Worm (Caenorhabditis elegans) whole organism, mixed stage, embryonic: ENCODE results near the gene W05E10.1.

ENCODE experiments used
- M03D4.4 ChIP-seq: sonication (generic microtip); optimal IDR thresholded peaks from 2 replicates; lab custom pipeline; 2017; ENCODE audit warnings: mild to moderate bottlenecking, missing genetic modification characterization, missing compliant biosample characterization
- bed-3 ChIP-seq: fragments of 200-800 bp; sonication (Bioruptor generic); optimal IDR thresholded peaks from 3 replicates; lab custom pipeline; 2018; ENCODE audit warnings: mild to moderate bottlenecking, missing genetic modification characterization, moderate library complexity, missing compliant biosample characterization
- blmp-1 ChIP-seq: fragments of 150-350 bp; optimal IDR thresholded peaks from 2 replicates; lab custom pipeline; 2014; ENCODE audit warnings: missing biosample characterization, missing genetic modification characterization
- ceh-39 ChIP-seq: fragments of 150-350 bp; optimal IDR thresholded peaks from 2 replicates; lab custom pipeline; 2014; ENCODE audit warnings: missing biosample characterization, missing genetic modification characterization
- ceh-43 ChIP-seq: fragments of 200-800 bp; sonication (Bioruptor generic); optimal IDR thresholded peaks from 2 replicates; lab custom pipeline; 2018; ENCODE audit warnings: mild to moderate bottlenecking, missing genetic modification characterization, moderate library complexity, missing compliant biosample characterization
- ceh-83 ChIP-seq: fragments of 200-800 bp; sonication (Bioruptor generic); optimal IDR thresholded peaks from 2 replicates; lab custom pipeline; 2018; ENCODE audit warnings: mild to moderate bottlenecking, missing genetic modification characterization, missing compliant biosample characterization
- ces-1 ChIP-seq: fragments of 150-350 bp; optimal IDR thresholded peaks from 2 replicates; lab custom pipeline; 2014; ENCODE audit warnings: missing biosample characterization, missing genetic modification reagents, missing genetic modification characterization
- cnd-1 ChIP-seq: fragments of 200-800 bp; sonication (Bioruptor generic); optimal IDR thresholded peaks from 2 replicates; lab custom pipeline; 2018; ENCODE audit warnings: mild to moderate bottlenecking, missing genetic modification characterization, missing compliant biosample characterization
- drap-1 ChIP-seq: fragments of 200-800 bp; sonication (Bioruptor generic); optimal IDR thresholded peaks from 3 replicates; lab custom pipeline; 2018; ENCODE audit warnings: mild to moderate bottlenecking, missing genetic modification characterization, missing compliant biosample characterization
- elt-1 ChIP-seq: sonication (generic microtip); optimal IDR thresholded peaks from 2 replicates; lab custom pipeline; 2017; ENCODE audit warnings: missing genetic modification characterization, mild to moderate bottlenecking, missing compliant biosample characterization, antibody characterized with exemption, moderate library complexity, borderline replicate concordance; ENCODE audit not compliant: insufficient read depth
- elt-3 ChIP-seq: fragments of 150-350 bp; optimal IDR thresholded peaks from 2 replicates; lab custom pipeline; 2014; ENCODE audit warnings: missing biosample characterization, missing genetic modification characterization
- flh-1 ChIP-seq: fragments of 200-800 bp; sonication (Bioruptor generic); optimal IDR thresholded peaks from 2 replicates; lab custom pipeline; 2018; ENCODE audit warnings: mild to moderate bottlenecking, missing genetic modification characterization, moderate library complexity, missing compliant biosample characterization
- ham-2 ChIP-seq: fragments of 200-800 bp; sonication (Bioruptor generic); optimal IDR thresholded peaks from 2 replicates; lab custom pipeline; 2018; ENCODE audit warnings: mild to moderate bottlenecking, missing genetic modification characterization, missing compliant biosample characterization
- lin-13 ChIP-seq: fragments of 150-350 bp; optimal IDR thresholded peaks from 2 replicates; lab custom pipeline; 2014; ENCODE audit warnings: missing biosample characterization, missing genetic modification characterization
- lin-32 ChIP-seq: fragments of 200-800 bp; sonication (Bioruptor generic); optimal IDR thresholded peaks from 2 replicates; lab custom pipeline; 2018; ENCODE audit warnings: mild to moderate bottlenecking, missing genetic modification characterization, missing compliant biosample characterization
- mep-1 ChIP-seq: fragments of 150-350 bp; optimal IDR thresholded peaks from 2 replicates; lab custom pipeline; 2017; ENCODE audit warnings: missing biosample characterization, missing genetic modification reagents, missing genetic modification characterization, inconsistent platforms
- mls-2 ChIP-seq: sonication (generic microtip); optimal IDR thresholded peaks from 2 replicates; lab custom pipeline; 2016; ENCODE audit warnings: mild to moderate bottlenecking, missing genetic modification characterization, moderate library complexity, missing compliant biosample characterization
- nhr-12 ChIP-seq: fragments of 150-350 bp; optimal IDR thresholded peaks from 2 replicates; lab custom pipeline; 2014; ENCODE audit warnings: missing biosample characterization, missing genetic modification characterization
- nhr-2 ChIP-seq: fragments of 150-350 bp; optimal IDR thresholded peaks from 2 replicates; lab custom pipeline; 2014; ENCODE audit warnings: missing biosample characterization, missing genetic modification characterization
- nhr-237 ChIP-seq: fragments of 150-350 bp; optimal IDR thresholded peaks from 2 replicates; lab custom pipeline; 2014; ENCODE audit warnings: missing biosample characterization, missing genetic modification characterization
- nhr-28 ChIP-seq: fragments of 150-350 bp; optimal IDR thresholded peaks from 2 replicates; lab custom pipeline; 2014; ENCODE audit warnings: missing biosample characterization, missing genetic modification characterization
- nhr-76 ChIP-seq: sonication (generic microtip); optimal IDR thresholded peaks from 2 replicates; lab custom pipeline; 2017; ENCODE audit warnings: missing biosample characterization, missing genetic modification characterization
- pha-4 ChIP-seq: fragments of 150-350 bp; optimal IDR thresholded peaks from 2 replicates; lab custom pipeline; 2018; ENCODE audit warnings: missing biosample characterization, missing genetic modification reagents, missing genetic modification characterization
- sem-2 ChIP-seq: fragments of 200-800 bp; sonication (Bioruptor generic); optimal IDR thresholded peaks from 2 replicates; lab custom pipeline; 2018; ENCODE audit warnings: mild to moderate bottlenecking, missing genetic modification characterization, missing compliant biosample characterization
- tbx-8 ChIP-seq: fragments of 200-800 bp; sonication (Bioruptor generic); optimal IDR thresholded peaks from 2 replicates; lab custom pipeline; 2018; ENCODE audit warnings: mild to moderate bottlenecking, missing genetic modification characterization, moderate library complexity, missing compliant biosample characterization
- unc-120 ChIP-seq: sonication (generic microtip); optimal IDR thresholded peaks from 2 replicates; lab custom pipeline; 2017; ENCODE audit warnings: missing genetic modification characterization, missing compliant biosample characterization; ENCODE audit not compliant: poor library complexity, severe bottlenecking
- unc-39 ChIP-seq: fragments of 150-350 bp; optimal IDR thresholded peaks from 2 replicates; lab custom pipeline; 2014; ENCODE audit warnings: missing biosample characterization, missing genetic modification characterization
- unc-62 ChIP-seq: fragments of 150-350 bp; optimal IDR thresholded peaks from 2 replicates; lab custom pipeline; 2014; ENCODE audit warnings: missing biosample characterization, missing genetic modification reagents, missing genetic modification characterization
- zip-8 ChIP-seq: fragments of 150-350 bp; optimal IDR thresholded peaks from 2 replicates; lab custom pipeline; 2014; ENCODE audit warnings: missing biosample characterization, missing genetic modification characterization
- ztf-11 ChIP-seq: fragments of 150-350 bp; optimal IDR thresholded peaks from 2 replicates; lab custom pipeline; 2014; ENCODE audit warnings: missing biosample characterization, missing genetic modification characterization

The W05E10.1 gene

DNA sequence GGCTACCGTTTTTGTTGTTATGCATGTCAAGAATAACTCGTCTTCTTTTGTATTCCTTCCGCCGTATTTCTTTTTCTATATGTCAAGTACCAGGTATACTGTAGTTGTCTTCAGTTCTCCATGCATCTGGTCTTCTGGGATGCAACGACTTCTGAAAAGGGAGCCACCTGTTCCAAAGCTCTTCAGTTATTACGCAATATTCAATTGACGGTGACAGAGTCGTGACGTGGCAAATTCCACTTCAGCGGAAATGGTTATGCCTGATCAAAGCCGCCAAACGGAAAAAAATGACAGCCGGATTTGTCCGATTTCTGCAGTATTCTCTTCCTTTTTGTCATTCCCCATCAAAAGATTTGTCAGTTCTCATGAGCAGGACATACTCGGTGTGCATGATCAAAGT, 35.0 kb downstream of the W05E10.1 start:
- TF ChIP-seq M03D4.4 = no peak
- TF ChIP-seq nhr-2 (tag; lab: Kevin White, UChicago) = peak; percentile 34
- TF ChIP-seq unc-62 (GFP tag; lab: Kevin White, UChicago) = no peak
- TF ChIP-seq zip-8 (tag; lab: Kevin White, UChicago) = peak; percentile 95

DNA sequence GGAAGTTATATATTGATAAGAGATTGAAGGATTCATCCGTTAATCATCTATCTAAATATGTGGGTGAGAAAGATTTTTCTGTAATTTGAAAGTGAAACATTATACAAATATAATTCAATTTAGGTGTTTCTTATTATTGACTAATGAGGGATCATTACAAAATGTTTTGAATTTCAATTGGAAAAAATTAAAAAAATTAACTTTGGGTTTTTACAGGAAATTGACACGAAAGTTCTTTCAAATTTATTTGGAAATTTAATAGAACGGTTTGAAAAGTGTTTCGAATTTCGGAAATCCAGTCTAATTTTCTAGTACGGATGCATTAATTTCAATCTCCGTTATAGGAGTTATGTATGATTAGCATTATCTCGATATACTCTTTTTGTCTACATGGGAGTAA, 38.4 kb downstream of the W05E10.1 start:
- no peak for TF ChIP-seq blmp-1
- no peak for TF ChIP-seq nhr-12 (tag; lab: Kevin White, UChicago)
- no peak for TF ChIP-seq nhr-28 (tag; lab: Kevin White, UChicago)
- no peak for TF ChIP-seq lin-13 (tag; lab: Kevin White, UChicago)
- TF ChIP-seq nhr-237 (tag; lab: Kevin White, UChicago) = no peak
- TF ChIP-seq elt-1 (tag; lab: Kevin White, UChicago) = no peak
- no peak for TF ChIP-seq ham-2 (GFP tag; lab: Kevin White, UChicago)
- no peak for TF ChIP-seq ces-1
- TF ChIP-seq unc-62 (GFP tag; lab: Kevin White, UChicago) = no peak

DNA sequence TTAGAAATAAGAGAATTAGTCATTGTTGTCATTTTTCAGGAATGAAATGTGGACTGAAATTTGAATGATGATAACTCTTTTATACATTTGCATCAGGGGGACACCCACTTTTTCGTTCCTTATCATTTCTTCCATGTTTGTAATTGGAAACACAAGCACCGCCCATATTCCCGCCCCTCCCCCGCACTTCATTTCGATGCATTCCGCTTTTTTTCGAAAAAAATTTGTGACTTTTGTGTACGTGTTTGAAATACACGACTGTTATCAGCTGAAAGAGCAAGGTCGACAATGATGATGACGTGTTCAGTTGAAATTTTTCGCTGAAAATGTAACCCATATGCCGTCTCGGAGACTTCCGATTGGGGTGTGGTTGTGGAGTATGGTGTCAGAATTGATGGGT, 40.8 kb downstream of the W05E10.1 start, which contains the start of gene zip-10:
Gene zip-10, minus strand, starts transcription at position 43 of the 400 bp plus-strand sequence.
- TF ChIP-seq ceh-39 (tag; lab: Kevin White, UChicago) = no peak
- no peak for TF ChIP-seq bed-3 (GFP tag; lab: Kevin White, UChicago)
- TF ChIP-seq, all 35 proteins: peak for 0

DNA sequence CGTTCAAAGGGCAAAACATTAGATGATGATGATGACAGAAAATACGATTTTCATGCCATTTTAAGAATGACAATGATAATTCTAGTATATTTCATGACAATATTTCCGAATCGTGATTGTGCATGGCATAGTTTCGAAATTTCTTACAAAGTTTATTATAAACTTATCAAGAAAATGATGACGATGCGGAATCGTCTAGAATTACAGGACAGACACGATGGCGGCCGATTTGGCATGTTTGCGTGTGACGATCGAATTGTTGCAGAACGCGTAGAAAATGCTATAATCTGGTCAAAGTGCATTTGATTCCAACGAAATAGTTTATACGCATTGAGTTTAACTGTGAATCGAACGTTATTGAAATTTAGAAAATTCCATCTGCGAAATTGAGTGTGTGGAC, 42.2 kb downstream of the W05E10.1 start:
- no peak for TF ChIP-seq unc-120 (tag; lab: Kevin White, UChicago)
- TF ChIP-seq drap-1 (GFP tag; lab: Kevin White, UChicago) = no peak
- no peak for TF ChIP-seq nhr-76 (tag; lab: Kevin White, UChicago)
- TF ChIP-seq elt-1 (tag; lab: Kevin White, UChicago) = no peak
- no peak for TF ChIP-seq elt-3 (tag; lab: Kevin White, UChicago)
- no peak for TF ChIP-seq zip-8 (tag; lab: Kevin White, UChicago)
- TF ChIP-seq tbx-8 (GFP tag; lab: Kevin White, UChicago) = no peak
- no peak for TF ChIP-seq ztf-11
- no peak for TF ChIP-seq unc-39 (tag; lab: Kevin White, UChicago)
- TF ChIP-seq ceh-83 (GFP tag; lab: Kevin White, UChicago) = no peak
- no peak for TF ChIP-seq unc-62 (GFP tag; lab: Kevin White, UChicago)
- TF ChIP-seq mls-2 (tag; lab: Kevin White, UChicago) = no peak
- TF ChIP-seq nhr-28 (tag; lab: Kevin White, UChicago) = no peak
- no peak for TF ChIP-seq lin-13 (tag; lab: Kevin White, UChicago)
- TF ChIP-seq pha-4 (tag; lab: Kevin White, UChicago) = no peak
- TF ChIP-seq blmp-1 = no peak
- TF ChIP-seq mep-1 (tag; lab: Kevin White, UChicago) = no peak
- no peak for TF ChIP-seq nhr-2 (tag; lab: Kevin White, UChicago)
- TF ChIP-seq ceh-39 (tag; lab: Kevin White, UChicago) = no peak
- TF ChIP-seq, all 35 proteins: peak for 0

DNA sequence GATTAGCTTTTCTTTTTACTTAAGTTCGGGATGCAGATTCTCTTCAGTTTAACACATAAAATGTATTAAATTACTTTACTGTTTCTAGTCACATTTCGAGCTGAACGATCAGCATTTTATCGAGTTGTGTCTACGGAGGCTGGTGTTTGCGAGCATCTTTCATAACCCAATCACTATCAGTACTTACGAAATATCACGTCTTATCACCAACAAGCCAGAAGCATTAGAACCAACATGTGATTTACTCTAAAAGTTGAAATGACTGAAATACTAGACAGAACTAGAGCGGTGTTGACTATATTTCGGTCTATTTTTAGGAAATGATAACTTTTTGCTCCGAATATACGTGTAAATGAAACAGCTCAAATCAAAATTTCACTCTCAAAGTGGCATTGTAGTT, 43.1 kb downstream of the W05E10.1 start:
- no peak for TF ChIP-seq elt-3 (tag; lab: Kevin White, UChicago)
- no peak for TF ChIP-seq nhr-237 (tag; lab: Kevin White, UChicago)
- TF ChIP-seq elt-1 (tag; lab: Kevin White, UChicago) = no peak
- TF ChIP-seq bed-3 (GFP tag; lab: Kevin White, UChicago) = no peak
- TF ChIP-seq mep-1 (tag; lab: Kevin White, UChicago) = no peak
- TF ChIP-seq nhr-28 (tag; lab: Kevin White, UChicago) = no peak
- no peak for TF ChIP-seq flh-1 (GFP tag; lab: Kevin White, UChicago)
- no peak for TF ChIP-seq sem-2 (GFP tag; lab: Kevin White, UChicago)
- TF ChIP-seq nhr-12 (tag; lab: Kevin White, UChicago) = no peak
- no peak for TF ChIP-seq nhr-76 (tag; lab: Kevin White, UChicago)
- TF ChIP-seq ztf-11 = no peak
- TF ChIP-seq ceh-43 = no peak
- no peak for TF ChIP-seq lin-32 (GFP tag; lab: Kevin White, UChicago)
- TF ChIP-seq cnd-1 (tag; lab: Kevin White, UChicago) = no peak
